Worm (Caenorhabditis elegans): ENCODE data around the gene M02D8.5.

The M02D8.5 gene

DNA sequence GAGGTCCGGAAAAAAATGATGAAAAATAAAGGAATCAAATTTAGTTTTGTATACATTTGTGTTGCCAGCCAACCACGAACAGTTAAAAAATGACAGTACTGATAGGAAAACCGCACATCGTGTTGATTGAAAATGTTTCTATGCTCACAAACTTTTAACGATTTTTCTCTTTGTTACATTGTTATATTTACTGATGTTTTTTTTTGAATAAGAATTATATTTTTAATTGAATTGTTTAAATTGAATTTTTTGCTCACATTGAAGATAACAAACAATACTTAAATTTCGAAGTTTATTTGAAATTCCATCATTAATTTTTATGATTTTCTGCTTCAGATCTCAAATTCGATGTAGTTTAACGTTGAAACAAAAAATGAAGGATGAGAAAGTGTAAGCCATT, at the start of gene M02D8.5:
Gene M02D8.5, minus strand, starts transcription at position 101 of the 400 bp plus-strand sequence.
- TF ChIP-seq fkh-2 (tag; optimal IDR thresholded peaks at IDR 0.05) = no peak
- no peak for TF ChIP-seq ztf-4 (tag; optimal IDR thresholded peaks at IDR 0.05)

DNA sequence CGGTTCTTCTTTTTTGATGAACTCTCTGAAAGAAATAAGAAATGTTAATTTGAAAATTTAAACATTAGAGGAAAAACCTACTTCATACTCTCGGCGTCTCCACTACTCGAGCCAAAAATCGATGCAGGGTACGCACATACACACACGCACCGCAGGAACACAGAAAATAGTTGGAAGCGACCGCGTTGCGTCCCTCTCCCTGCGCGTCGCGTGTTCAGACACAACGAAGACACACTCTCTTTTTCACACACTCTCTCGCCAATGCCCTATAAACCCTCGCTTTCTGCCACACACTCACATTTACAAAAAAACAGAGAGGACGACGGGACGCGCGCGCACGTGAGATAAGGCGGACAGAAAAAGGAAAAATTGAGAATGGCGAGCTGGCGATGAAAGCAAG, 49.5 kb upstream of the M02D8.5 start, which contains the start of gene R04E5.9:
Gene R04E5.9, minus strand, starts transcription at position 235 of the 400 bp plus-strand sequence.
- no peak for TF ChIP-seq nhr-237 (tag; optimal IDR thresholded peaks at IDR 0.05)
- peak; percentile 13 for TF ChIP-seq fos-1 (tag; optimal IDR thresholded peaks at IDR 0.05)
- peak; percentile 78 for TF ChIP-seq nhr-23 (tag; optimal IDR thresholded peaks at IDR 0.05)
- TF ChIP-seq nhr-12 (tag; optimal IDR thresholded peaks at IDR 0.05) = no peak
- TF ChIP-seq unc-39 (tag; optimal IDR thresholded peaks at IDR 0.05) = no peak
- TF ChIP-seq nhr-25 (tag; optimal IDR thresholded peaks at IDR 0.05) = peak; percentile 77
- TF ChIP-seq ceh-9 (tag; optimal IDR thresholded peaks at IDR 0.05) = no peak
- peak; percentile 92 for TF ChIP-seq egl-5 (tag; optimal IDR thresholded peaks at IDR 0.05)
- no peak for TF ChIP-seq nhr-76 (tag; optimal IDR thresholded peaks at IDR 0.05)
- peak; percentile 10 for TF ChIP-seq lsy-12 (tag; optimal IDR thresholded peaks at IDR 0.05)
- TF ChIP-seq snpc-4 (tag; optimal IDR thresholded peaks at IDR 0.05) = peak; percentile 69
- peak; percentile 94 for TF ChIP-seq nfya-1 (tag; optimal IDR thresholded peaks at IDR 0.05; ENCODE audit: insufficient read depth)
- TF ChIP-seq nhr-67 (tag; optimal IDR thresholded peaks at IDR 0.05) = no peak
- peak; percentile 47 for TF ChIP-seq nhr-43 (tag; optimal IDR thresholded peaks at IDR 0.05; ENCODE audit: poor library complexity, severe bottlenecking)
- TF ChIP-seq mdl-1 (tag; optimal IDR thresholded peaks at IDR 0.05) = peak; percentile 89
- TF ChIP-seq nhr-11 (tag; optimal IDR thresholded peaks at IDR 0.05) = no peak
- peak; percentile 82 for TF ChIP-seq jun-1 (tag; optimal IDR thresholded peaks at IDR 0.05)
- TF ChIP-seq ama-1 (optimal IDR thresholded peaks at IDR 0.05) = peak; percentile 70
- TF ChIP-seq fkh-10 (GFP tag; optimal IDR thresholded peaks at IDR 0.05) = peak; percentile 82
- peak; percentile 60 for TF ChIP-seq lin-15B (tag; optimal IDR thresholded peaks at IDR 0.05)
- peak; percentile 52 for TF ChIP-seq R02D3.7 (tag; optimal IDR thresholded peaks at IDR 0.05)
- TF ChIP-seq ceh-16 (tag; optimal IDR thresholded peaks at IDR 0.05) = no peak
- peak; percentile 78 for TF ChIP-seq skn-1 (tag; optimal IDR thresholded peaks at IDR 0.05)
- TF ChIP-seq elt-1 (tag; optimal IDR thresholded peaks at IDR 0.05) = peak; percentile 57
- no peak for TF ChIP-seq daf-12 (tag; optimal IDR thresholded peaks at IDR 0.05)
- peak; percentile 87 for TF ChIP-seq elt-2 (tag; optimal IDR thresholded peaks at IDR 0.05)
- peak; percentile 86 for TF ChIP-seq ceh-28 (tag; optimal IDR thresholded peaks at IDR 0.05)
- TF ChIP-seq pqm-1 (tag; optimal IDR thresholded peaks at IDR 0.05) = peak; percentile 69
- peak; percentile 98 for TF ChIP-seq hmg-11 (tag; optimal IDR thresholded peaks at IDR 0.05)
- TF ChIP-seq nhr-28 (tag; optimal IDR thresholded peaks at IDR 0.05) = no peak
- peak; percentile 90 for TF ChIP-seq sea-2 (GFP tag; optimal IDR thresholded peaks at IDR 0.05)
- TF ChIP-seq tbx-2 (tag; optimal IDR thresholded peaks at IDR 0.05) = peak; percentile 64
- peak; percentile 95 for TF ChIP-seq pha-4 (tag; optimal IDR thresholded peaks at IDR 0.05)
- peak; percentile 16 for TF ChIP-seq mml-1 (tag; optimal IDR thresholded peaks at IDR 0.05)
- no peak for TF ChIP-seq fkh-2 (tag; optimal IDR thresholded peaks at IDR 0.05)
- TF ChIP-seq ztf-4 (tag; optimal IDR thresholded peaks at IDR 0.05) = no peak
- peak; percentile 94 for TF ChIP-seq lin-39 (tag; optimal IDR thresholded peaks at IDR 0.05)
- TF ChIP-seq ceh-82 (tag; optimal IDR thresholded peaks at IDR 0.05) = peak; percentile 18

DNA sequence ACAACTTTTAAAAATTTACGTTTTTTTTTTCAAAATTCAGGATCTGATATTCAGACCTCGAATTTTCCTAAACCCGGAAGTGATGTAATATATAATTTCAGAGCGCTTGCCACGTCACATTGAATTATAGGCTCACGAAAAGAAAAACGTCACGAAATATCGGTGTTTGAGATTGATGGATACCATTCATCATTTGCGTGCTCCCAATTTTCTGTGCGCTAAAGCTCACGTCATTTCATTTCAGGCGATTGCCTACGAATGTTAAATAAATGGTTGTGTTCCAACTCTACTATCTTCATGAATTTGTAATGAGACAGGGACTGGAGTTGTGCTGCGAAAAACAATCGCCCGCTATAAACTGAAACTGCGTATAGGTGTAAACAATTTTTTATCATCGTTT, 47.3 kb upstream of the M02D8.5 start:
- TF ChIP-seq lin-39 (tag; optimal IDR thresholded peaks at IDR 0.05) (peak; percentile 71), fos-1 (tag; optimal IDR thresholded peaks at IDR 0.05) (no peak)

DNA sequence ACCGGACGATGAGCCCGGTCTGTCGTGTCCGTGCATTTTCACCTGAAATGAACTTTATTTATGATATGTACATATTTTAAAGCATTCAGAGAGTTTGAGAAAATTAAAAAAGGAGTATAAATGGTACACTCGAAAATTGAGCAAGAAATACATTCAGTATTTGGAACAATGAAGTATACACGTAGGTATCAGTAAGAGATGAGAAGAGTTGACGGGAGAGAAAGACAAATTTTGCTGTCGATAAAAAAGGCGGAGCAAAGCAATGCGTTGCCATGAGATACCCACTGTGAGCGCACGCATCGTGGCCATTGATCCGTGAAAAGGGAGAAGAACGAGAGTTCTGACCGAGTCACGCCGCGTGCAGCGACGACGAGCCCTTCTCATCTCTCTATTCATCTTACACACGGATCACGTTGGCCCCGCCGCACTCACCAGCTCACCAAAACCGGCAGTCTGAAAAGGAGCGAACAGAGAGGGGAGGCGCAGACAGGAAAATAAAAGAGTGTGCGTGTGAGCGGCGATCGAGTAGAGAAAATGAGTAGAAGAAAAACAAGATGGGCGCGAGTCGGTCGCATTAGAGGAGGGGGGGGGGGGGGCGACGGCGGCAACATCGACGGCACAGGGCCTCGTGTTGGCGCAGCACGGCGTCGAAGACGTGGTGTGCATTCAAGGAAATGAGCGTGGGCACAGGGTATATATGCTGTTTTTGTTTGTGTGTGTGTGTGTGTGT, 44.8 kb upstream of the M02D8.5 start, which contains the start of gene R04E5.8:
Gene R04E5.8, minus strand, starts transcription at position 51 of the 730 bp plus-strand sequence.
- TF ChIP-seq pha-4 (tag; optimal IDR thresholded peaks at IDR 0.05) = peak; percentile 8
- no peak for TF ChIP-seq nhr-25 (tag; optimal IDR thresholded peaks at IDR 0.05)
- TF ChIP-seq snpc-4 (tag; optimal IDR thresholded peaks at IDR 0.05) = peak; percentile 42
- no peak for TF ChIP-seq nhr-43 (tag; optimal IDR thresholded peaks at IDR 0.05; ENCODE audit: poor library complexity, severe bottlenecking)
- TF ChIP-seq ceh-16 (tag; optimal IDR thresholded peaks at IDR 0.05) = no peak
- no peak for TF ChIP-seq ZK546.5 (tag; optimal IDR thresholded peaks at IDR 0.05)
- no peak for TF ChIP-seq nhr-28 (tag; optimal IDR thresholded peaks at IDR 0.05)
- TF ChIP-seq fkh-10 (GFP tag; optimal IDR thresholded peaks at IDR 0.05) = no peak
- TF ChIP-seq nhr-11 (tag; optimal IDR thresholded peaks at IDR 0.05) = no peak
- no peak for TF ChIP-seq aly-2 (tag; optimal IDR thresholded peaks at IDR 0.05)
- no peak for TF ChIP-seq ztf-11 (tag; optimal IDR thresholded peaks at IDR 0.05)
- TF ChIP-seq ceh-28 (tag; optimal IDR thresholded peaks at IDR 0.05) = no peak
- peak; percentile 64 for TF ChIP-seq nfya-1 (tag; optimal IDR thresholded peaks at IDR 0.05; ENCODE audit: insufficient read depth)
- TF ChIP-seq mml-1 (tag; optimal IDR thresholded peaks at IDR 0.05) = no peak
- no peak for TF ChIP-seq nhr-76 (tag; optimal IDR thresholded peaks at IDR 0.05)
- peak; percentile 64 for TF ChIP-seq lin-39 (tag; optimal IDR thresholded peaks at IDR 0.05)
- no peak for TF ChIP-seq unc-39 (tag; optimal IDR thresholded peaks at IDR 0.05)
- TF ChIP-seq elt-1 (tag; optimal IDR thresholded peaks at IDR 0.05) = no peak
- no peak for TF ChIP-seq ztf-4 (tag; optimal IDR thresholded peaks at IDR 0.05)
- TF ChIP-seq elt-2 (tag; optimal IDR thresholded peaks at IDR 0.05) = peak; percentile 18
- TF ChIP-seq pqm-1 (tag; optimal IDR thresholded peaks at IDR 0.05) = no peak
- TF ChIP-seq sea-2 (GFP tag; optimal IDR thresholded peaks at IDR 0.05) = no peak
- no peak for TF ChIP-seq jun-1 (tag; optimal IDR thresholded peaks at IDR 0.05)
- no peak for TF ChIP-seq fkh-2 (tag; optimal IDR thresholded peaks at IDR 0.05)
- TF ChIP-seq mdl-1 (tag; optimal IDR thresholded peaks at IDR 0.05) = no peak
- TF ChIP-seq hmg-11 (tag; optimal IDR thresholded peaks at IDR 0.05) = peak; percentile 46
- peak; percentile 59 for TF ChIP-seq skn-1 (tag; optimal IDR thresholded peaks at IDR 0.05)
- no peak for TF ChIP-seq R02D3.7 (tag; optimal IDR thresholded peaks at IDR 0.05)
- no peak for TF ChIP-seq egl-27 (tag; optimal IDR thresholded peaks at IDR 0.05)
- no peak for TF ChIP-seq tbx-2 (tag; optimal IDR thresholded peaks at IDR 0.05)
- TF ChIP-seq lsy-12 (tag; optimal IDR thresholded peaks at IDR 0.05) = no peak
- TF ChIP-seq ama-1 (optimal IDR thresholded peaks at IDR 0.05) = no peak

All from whole organism, L3 larva.